Fruit fly (Drosophila melanogaster) whole organism, prepupa: ENCODE data around the gene plum.
A peak's percentile ranks its signal among the peaks of the same experiment; 100 is the strongest.

Source experiments
- Blimp-1 ChIP-seq: fragments of 200-800 bp; sonication (Bioruptor generic); optimal IDR thresholded peaks from 3 replicates; lab custom pipeline; 2017; ENCODE audit warnings: missing biosample characterization, missing genetic modification characterization, mild to moderate bottlenecking, moderate library complexity, missing genetic modification reagents
- CG10631 ChIP-seq: fragments of 200-800 bp; sonication (Bioruptor generic); optimal IDR thresholded peaks from 2 replicates; lab custom pipeline; 2016; ENCODE audit warnings: missing biosample characterization, missing genetic modification characterization
- CG10669 ChIP-seq: fragments of 200-800 bp; sonication (Bioruptor generic); optimal IDR thresholded peaks from 3 replicates; lab custom pipeline; 2018; ENCODE audit warnings: missing biosample characterization, mild to moderate bottlenecking, missing genetic modification characterization, moderate library complexity
- CG11762 ChIP-seq: fragments of 200-800 bp; sonication (Bioruptor generic); optimal IDR thresholded peaks from 3 replicates; lab custom pipeline; 2016; ENCODE audit warnings: missing biosample characterization, missing genetic modification characterization; ENCODE audit not compliant: insufficient read depth
- CG11902 ChIP-seq: fragments of 200-800 bp; sonication (Bioruptor generic); optimal IDR thresholded peaks from 3 replicates; lab custom pipeline; 2016; ENCODE audit warnings: missing biosample characterization, missing genetic modification characterization
- CG15336 ChIP-seq: fragments of 200-800 bp; sonication (Bioruptor generic); IDR thresholded peaks from 2 replicates; pipeline ENCODE4 v1.3.6; 2022; ENCODE audit warnings: missing biosample characterization, missing genetic modification characterization
- CG1621 ChIP-seq: fragments of 200-800 bp; sonication (Bioruptor generic); optimal IDR thresholded peaks from 3 replicates; lab custom pipeline; 2018; ENCODE audit warnings: missing biosample characterization, mild to moderate bottlenecking, missing genetic modification characterization
- CG16779 ChIP-seq: fragments of 200-800 bp; sonication (Bioruptor generic); optimal IDR thresholded peaks from 3 replicates; lab custom pipeline; 2017; ENCODE audit warnings: missing biosample characterization, mild to moderate bottlenecking, missing genetic modification characterization
- CG3032 ChIP-seq: fragments of 200-800 bp; optimal IDR thresholded peaks from 2 replicates; lab custom pipeline; 2019; ENCODE audit warnings: missing biosample characterization, mild to moderate bottlenecking, missing genetic modification characterization, moderate library complexity
- CG31627 ChIP-seq: fragments of 200-800 bp; sonication (Bioruptor generic); optimal IDR thresholded peaks from 3 replicates; lab custom pipeline; 2016; ENCODE audit warnings: missing biosample characterization, missing genetic modification characterization
- CG32006 ChIP-seq: fragments of 200-800 bp; sonication (Bioruptor generic); optimal IDR thresholded peaks from 3 replicates; lab custom pipeline; 2017; ENCODE audit warnings: missing biosample characterization, mild to moderate bottlenecking, missing genetic modification characterization
- CG3919 ChIP-seq: fragments of 200-800 bp; sonication (Bioruptor generic); optimal IDR thresholded peaks from 3 replicates; lab custom pipeline; 2016; ENCODE audit warnings: missing biosample characterization, missing genetic modification characterization
- CG4318 ChIP-seq: fragments of 200-800 bp; sonication (Bioruptor generic); optimal IDR thresholded peaks from 3 replicates; lab custom pipeline; 2017; ENCODE audit warnings: missing biosample characterization, mild to moderate bottlenecking, missing genetic modification characterization
- CG6163 ChIP-seq: fragments of 200-800 bp; sonication (Bioruptor generic); IDR thresholded peaks from 3 replicates; pipeline ENCODE4 v1.3.6; 2022; ENCODE audit warnings: missing biosample characterization, missing genetic modification characterization
- CG6276 ChIP-seq: fragments of 200-800 bp; sonication (Bioruptor generic); optimal IDR thresholded peaks from 2 replicates; lab custom pipeline; 2017; ENCODE audit warnings: missing biosample characterization, mild to moderate bottlenecking, missing genetic modification characterization
- CG6854 ChIP-seq: fragments of 200-800 bp; sonication (Bioruptor generic); optimal IDR thresholded peaks from 2 replicates; lab custom pipeline; 2017; ENCODE audit warnings: missing biosample characterization, mild to moderate bottlenecking, missing genetic modification characterization
- CG8119 ChIP-seq: fragments of 200-800 bp; sonication (Bioruptor generic); IDR thresholded peaks from 3 replicates; pipeline ENCODE4 v1.3.6; 2022; ENCODE audit warnings: missing biosample characterization, missing genetic modification characterization
- CG8319 ChIP-seq: fragments of 200-800 bp; sonication (Bioruptor generic); optimal IDR thresholded peaks from 3 replicates; lab custom pipeline; 2016; ENCODE audit warnings: missing biosample characterization, missing genetic modification characterization
- CG8632 ChIP-seq: fragments of 200-800 bp; sonication (Bioruptor generic); optimal IDR thresholded peaks from 3 replicates; lab custom pipeline; 2016; ENCODE audit warnings: missing biosample characterization, missing genetic modification characterization
- CG9139 ChIP-seq: fragments of 200-800 bp; sonication (Bioruptor generic); optimal IDR thresholded peaks from 3 replicates; lab custom pipeline; 2017; ENCODE audit warnings: missing biosample characterization, mild to moderate bottlenecking, missing genetic modification characterization
- Eip75B ChIP-seq: fragments of 200-800 bp; sonication (Bioruptor generic); optimal IDR thresholded peaks from 3 replicates; lab custom pipeline; 2016; ENCODE audit warnings: missing biosample characterization, missing genetic modification characterization
- Eip78C ChIP-seq: fragments of 200-800 bp; sonication (Bioruptor generic); peaks from one replicate; lab custom pipeline; 2016; ENCODE audit warnings: missing biosample characterization, missing genetic modification characterization
- Eip93F ChIP-seq: fragments of 200-800 bp; sonication (Bioruptor generic); optimal IDR thresholded peaks from 2 replicates; lab custom pipeline; 2016; ENCODE audit warnings: missing biosample characterization, mild to moderate bottlenecking, missing genetic modification characterization
- Ets96B ChIP-seq: fragments of 200-800 bp; optimal IDR thresholded peaks from 2 replicates; lab custom pipeline; 2019; ENCODE audit warnings: missing biosample characterization, mild to moderate bottlenecking, missing genetic modification characterization, moderate library complexity
- Gug ChIP-seq: fragments of 200-800 bp; sonication (Bioruptor generic); IDR thresholded peaks from 2 replicates; pipeline ENCODE4 v1.3.6; 2022; ENCODE audit warnings: missing biosample characterization, missing genetic modification characterization
- Hr38 ChIP-seq: sonication (Bioruptor generic); optimal IDR thresholded peaks from 2 replicates; lab custom pipeline; 2016; ENCODE audit warnings: missing biosample characterization, missing genetic modification characterization
- Hr39 ChIP-seq: fragments of 200-800 bp; sonication (Bioruptor generic); optimal IDR thresholded peaks from 2 replicates; lab custom pipeline; 2016; ENCODE audit warnings: missing biosample characterization, missing genetic modification characterization
- Hr4 ChIP-seq: fragments of 200-800 bp; sonication (Bioruptor generic); optimal IDR thresholded peaks from 3 replicates; lab custom pipeline; 2016; ENCODE audit warnings: missing biosample characterization, missing genetic modification characterization
- Lpt ChIP-seq: fragments of 200-800 bp; sonication (Bioruptor generic); optimal IDR thresholded peaks from 3 replicates; lab custom pipeline; 2016; ENCODE audit warnings: missing biosample characterization, missing genetic modification characterization
- Met ChIP-seq: fragments of 200-800 bp; sonication (Bioruptor generic); optimal IDR thresholded peaks from 3 replicates; lab custom pipeline; 2016; ENCODE audit warnings: missing biosample characterization, missing genetic modification characterization
- Smox ChIP-seq: fragments of 200-800 bp; sonication (Bioruptor generic); optimal IDR thresholded peaks from 3 replicates; lab custom pipeline; 2016; ENCODE audit warnings: missing biosample characterization, missing genetic modification characterization
- Sox102F ChIP-seq: fragments of 200-800 bp; sonication (Bioruptor generic); optimal IDR thresholded peaks from 2 replicates; lab custom pipeline; 2016; ENCODE audit warnings: missing biosample characterization, mild to moderate bottlenecking, missing genetic modification characterization
- Sox14 ChIP-seq: fragments of 200-800 bp; sonication (Bioruptor generic); optimal IDR thresholded peaks from 3 replicates; lab custom pipeline; 2016; ENCODE audit warnings: missing biosample characterization, missing genetic modification characterization
- Sox15 ChIP-seq: fragments of 200-800 bp; sonication (Bioruptor generic); optimal IDR thresholded peaks from 3 replicates; lab custom pipeline; 2016; ENCODE audit warnings: missing biosample characterization, missing genetic modification characterization
- achi ChIP-seq: fragments of 200-800 bp; sonication (Bioruptor generic); optimal IDR thresholded peaks from 3 replicates; lab custom pipeline; 2016; ENCODE audit warnings: missing biosample characterization, missing genetic modification characterization
- acj6 ChIP-seq: fragments of 200-800 bp; sonication (Bioruptor generic); optimal IDR thresholded peaks from 3 replicates; lab custom pipeline; 2016; ENCODE audit warnings: missing biosample characterization, missing genetic modification characterization
- cyc ChIP-seq: fragments of 200-800 bp; sonication (Bioruptor generic); optimal IDR thresholded peaks from 3 replicates; lab custom pipeline; 2016; ENCODE audit warnings: missing biosample characterization, missing genetic modification characterization
- dac ChIP-seq: fragments of 200-800 bp; sonication (Bioruptor generic); optimal IDR thresholded peaks from 2 replicates; lab custom pipeline; 2017; ENCODE audit warnings: missing biosample characterization, mild to moderate bottlenecking, missing genetic modification characterization
- dsx ChIP-seq: fragments of 200-800 bp; optimal IDR thresholded peaks from 3 replicates; lab custom pipeline; 2019; ENCODE audit warnings: missing biosample characterization, mild to moderate bottlenecking, missing genetic modification characterization, moderate library complexity; ENCODE audit not compliant: poor library complexity, severe bottlenecking
- eg ChIP-seq: fragments of 200-800 bp; sonication (Bioruptor generic); IDR thresholded peaks from 3 replicates; pipeline ENCODE4 v1.3.6; 2022; ENCODE audit warnings: missing biosample characterization, missing genetic modification characterization
- esn ChIP-seq: fragments of 200-800 bp; sonication (Bioruptor generic); optimal IDR thresholded peaks from 2 replicates; lab custom pipeline; 2016; ENCODE audit warnings: missing biosample characterization, mild to moderate bottlenecking, missing genetic modification characterization, moderate library complexity
- fd59A ChIP-seq: fragments of 200-800 bp; sonication (Bioruptor generic); optimal IDR thresholded peaks from 2 replicates; lab custom pipeline; 2017; ENCODE audit warnings: missing biosample characterization, mild to moderate bottlenecking, missing genetic modification characterization, missing genetic modification reagents
- fd85E ChIP-seq: fragments of 200-800 bp; sonication (Bioruptor generic); optimal IDR thresholded peaks from 3 replicates; lab custom pipeline; 2016; ENCODE audit warnings: missing biosample characterization, missing genetic modification characterization
- lz ChIP-seq: fragments of 200-800 bp; sonication (Bioruptor generic); optimal IDR thresholded peaks from 3 replicates; lab custom pipeline; 2016; ENCODE audit warnings: missing biosample characterization, missing genetic modification characterization
- net ChIP-seq: fragments of 200-800 bp; sonication (Bioruptor generic); optimal IDR thresholded peaks from 3 replicates; lab custom pipeline; 2016; ENCODE audit warnings: missing biosample characterization, missing genetic modification characterization
- pdm3 ChIP-seq: fragments of 200-800 bp; sonication (Bioruptor generic); optimal IDR thresholded peaks from 3 replicates; lab custom pipeline; 2016; ENCODE audit warnings: missing biosample characterization, missing genetic modification characterization
- salr ChIP-seq, 2 experiments: fragments of 200-800 bp; sonication (Bioruptor generic); optimal IDR thresholded peaks; 3 replicates each; lab custom pipeline; 2016 to 2018; ENCODE audit warnings: missing biosample characterization in 2 of 2, missing genetic modification characterization in 2 of 2, mild to moderate bottlenecking in 1 of 2
- ss ChIP-seq, 2 experiments: fragments of 200-800 bp; sonication (Bioruptor generic); optimal IDR thresholded peaks; 2 replicates in 1 of 2; 3 replicates in 1 of 2; lab custom pipeline; 2017 to 2018; ENCODE audit warnings: mild to moderate bottlenecking in 2 of 2, missing biosample characterization in 2 of 2, missing genetic modification characterization in 2 of 2, moderate library complexity in 1 of 2
- svp ChIP-seq: fragments of 200-800 bp; sonication (Bioruptor generic); peaks from one replicate; lab custom pipeline; 2016; ENCODE audit warnings: missing biosample characterization, missing genetic modification characterization
- topi ChIP-seq: fragments of 200-800 bp; sonication (Bioruptor generic); optimal IDR thresholded peaks from 3 replicates; lab custom pipeline; 2016; ENCODE audit warnings: missing biosample characterization, missing genetic modification characterization
- vri ChIP-seq: fragments of 200-800 bp; sonication (Bioruptor generic); optimal IDR thresholded peaks from 3 replicates; lab custom pipeline; 2016; ENCODE audit warnings: missing biosample characterization, mild to moderate bottlenecking, missing genetic modification characterization

The plum gene

dm6 chr3R:26534805-26535416 lies at the start of gene plum:
Gene plum (minus strand): TSS chr3R:26535217.
- no peak for TF ChIP-seq CG8319 (GFP tag; lab: Kevin White, UChicago)
- TF ChIP-seq CG11762 (GFP tag; lab: Kevin White, UChicago) = no peak
- TF ChIP-seq pdm3 (GFP tag; lab: Kevin White, UChicago) = no peak
- TF ChIP-seq CG16779 (tag; lab: Kevin White, UChicago) = peak; percentile 39
- no peak for TF ChIP-seq Ets96B (tag; lab: Kevin White, UChicago)
- TF ChIP-seq Eip78C (GFP tag; lab: Kevin White, UChicago) = peak; percentile 70
- TF ChIP-seq net (GFP tag; lab: Kevin White, UChicago) = peak; percentile 6
- no peak for TF ChIP-seq lz (GFP tag; lab: Kevin White, UChicago)
- TF ChIP-seq Hr39 (GFP tag; lab: Kevin White, UChicago) = no peak
- no peak for TF ChIP-seq Hr38 (GFP tag; lab: Kevin White, UChicago)
- TF ChIP-seq CG10631 (GFP tag; lab: Kevin White, UChicago) = no peak
- peak; percentile 12 for TF ChIP-seq vri
- no peak for TF ChIP-seq Lpt (GFP tag; lab: Kevin White, UChicago)
- no peak for TF ChIP-seq cyc
- no peak for TF ChIP-seq Sox102F
- TF ChIP-seq Blimp-1 (GFP tag; lab: Kevin White, UChicago) = peak; percentile 37
- peak; percentile 66 for TF ChIP-seq CG6854 (GFP tag; lab: Kevin White, UChicago)
- no peak for TF ChIP-seq esn (GFP tag; lab: Kevin White, UChicago)
- peak; percentile 14 for TF ChIP-seq CG32006 (GFP tag; lab: Kevin White, UChicago)
- TF ChIP-seq Gug = no peak
- TF ChIP-seq CG6163 = peak; percentile 54; the same call in 2 of the 3 replicates
- no peak for TF ChIP-seq fd85E (GFP tag; lab: Kevin White, UChicago)
- TF ChIP-seq acj6 (GFP tag; lab: Kevin White, UChicago) = no peak
- TF ChIP-seq Sox15 (GFP tag; lab: Kevin White, UChicago) = no peak
- peak; percentile 39 for TF ChIP-seq dsx
- no peak for TF ChIP-seq Hr4
- TF ChIP-seq svp (GFP tag; lab: Kevin White, UChicago) = no peak
- TF ChIP-seq Eip93F = no peak
- peak; percentile 10 for TF ChIP-seq CG3919 (GFP tag; lab: Kevin White, UChicago)
- TF ChIP-seq CG1621 (tag; lab: Kevin White, UChicago) = peak; percentile 15
- TF ChIP-seq CG9139 (GFP tag; lab: Kevin White, UChicago) = peak; percentile 10
- no peak for TF ChIP-seq CG8632
- TF ChIP-seq Smox = no peak
- peak in 1 of 2 experiments; percentile 51 for TF ChIP-seq ss (GFP tag; optimal IDR thresholded peaks at IDR 0.05; lab: Kevin White, UChicago)
- TF ChIP-seq achi (GFP tag; lab: Kevin White, UChicago) = no peak
- TF ChIP-seq eg = peak; percentile 31; the same call in 1 of the 3 replicates
- TF ChIP-seq CG15336 = 0 out of 2 replicates have a peak, but pooled peaks have one; percentile 27
- TF ChIP-seq dac (GFP tag; lab: Kevin White, UChicago) = no peak
- peak; percentile 37 for TF ChIP-seq CG6276 (GFP tag; lab: Kevin White, UChicago)
- no peak for TF ChIP-seq Eip75B (GFP tag; lab: Kevin White, UChicago)
- peak; percentile 8 for TF ChIP-seq CG3032 (tag; lab: Kevin White, UChicago)
- TF ChIP-seq CG11902 = no peak
- peak; percentile 45 for TF ChIP-seq Sox14 (GFP tag; lab: Kevin White, UChicago)
- peak; percentile 50; the same call in 2 of the 3 replicates for TF ChIP-seq CG8119 (GFP tag; lab: Robert Waterston, UW)
- TF ChIP-seq salr (GFP tag; optimal IDR thresholded peaks at IDR 0.05; lab: Kevin White, UChicago) = no peak
- TF ChIP-seq CG4318 = no peak
- TF ChIP-seq fd59A (GFP tag; lab: Kevin White, UChicago) = peak; percentile 16
- TF ChIP-seq CG31627 (GFP tag; lab: Kevin White, UChicago) = no peak
- TF ChIP-seq Met (GFP tag; lab: Kevin White, UChicago) = peak; percentile 5
- TF ChIP-seq topi (GFP tag; lab: Kevin White, UChicago) = no peak
- peak; percentile 36 for TF ChIP-seq CG10669 (GFP tag; lab: Kevin White, UChicago)
